Fruit fly (Drosophila melanogaster) whole organism, embryonic: Measurements from ENCODE around the gene Hesr.

Experiments used
- Asciz ChIP-seq: fragments of 200-800 bp; sonication (Bioruptor generic); optimal IDR thresholded peaks from 2 replicates; lab custom pipeline; 2017; ENCODE audit warnings: missing biosample characterization, mild to moderate bottlenecking, missing genetic modification characterization, missing genetic modification reagents
- Atf-2 ChIP-seq: fragments of 200-800 bp; sonication (Bioruptor generic); optimal IDR thresholded peaks from 2 replicates; lab custom pipeline; 2016; ENCODE audit warnings: missing biosample characterization, missing genetic modification characterization
- CG10209 ChIP-seq: fragments of 200-800 bp; sonication (Bioruptor generic); optimal IDR thresholded peaks from 3 replicates; lab custom pipeline; 2017; ENCODE audit warnings: missing biosample characterization, mild to moderate bottlenecking, missing genetic modification characterization, missing genetic modification reagents
- CG10431 ChIP-seq: fragments of 200-800 bp; sonication (Bioruptor generic); optimal IDR thresholded peaks from 3 replicates; lab custom pipeline; 2018; ENCODE audit warnings: missing biosample characterization, mild to moderate bottlenecking, missing genetic modification characterization
- CG11456 ChIP-seq: fragments of 200-800 bp; sonication (Bioruptor generic); IDR thresholded peaks from 3 replicates; pipeline ENCODE4 v1.3.6; 2022; ENCODE audit warnings: missing biosample characterization, missing genetic modification characterization
- CG11695 ChIP-seq: fragments of 200-800 bp; sonication (Bioruptor generic); IDR thresholded peaks from 3 replicates; pipeline ENCODE4 v1.3.6; 2022; ENCODE audit warnings: missing biosample characterization, missing genetic modification characterization
- CG11696 ChIP-seq: fragments of 200-800 bp; sonication (Bioruptor generic); IDR thresholded peaks from 2 replicates; pipeline ENCODE4 v1.3.6; 2022; ENCODE audit warnings: missing biosample characterization, missing genetic modification characterization
- CG13424 ChIP-seq: fragments of 200-800 bp; sonication (Bioruptor generic); optimal IDR thresholded peaks from 2 replicates; lab custom pipeline; 2019; ENCODE audit warnings: missing biosample characterization, mild to moderate bottlenecking, missing genetic modification characterization, moderate library complexity
- CG13775 ChIP-seq: fragments of 200-800 bp; sonication (Bioruptor generic); optimal IDR thresholded peaks from 3 replicates; lab custom pipeline; 2017; ENCODE audit warnings: missing biosample characterization, mild to moderate bottlenecking, missing genetic modification characterization
- CG14014 ChIP-seq: fragments of 200-800 bp; sonication (Bioruptor generic); IDR thresholded peaks from 2 replicates; pipeline ENCODE4 v1.3.6; 2022; ENCODE audit warnings: missing biosample characterization, missing genetic modification characterization
- CG14710 ChIP-seq: fragments of 200-800 bp; sonication (Bioruptor generic); optimal IDR thresholded peaks from 3 replicates; lab custom pipeline; 2019; ENCODE audit warnings: missing biosample characterization, mild to moderate bottlenecking, missing genetic modification characterization, moderate library complexity
- CG15601 ChIP-seq: fragments of 200-800 bp; sonication (Bioruptor generic); optimal IDR thresholded peaks from 3 replicates; lab custom pipeline; 2019; ENCODE audit warnings: missing biosample characterization, mild to moderate bottlenecking, missing genetic modification characterization, moderate library complexity
- CG1792 ChIP-seq: fragments of 200-800 bp; sonication (Bioruptor generic); optimal IDR thresholded peaks from 2 replicates; lab custom pipeline; 2016; ENCODE audit warnings: missing biosample characterization, missing genetic modification characterization
- CG30403 ChIP-seq: fragments of 200-800 bp; sonication (Bioruptor generic); optimal IDR thresholded peaks from 3 replicates; lab custom pipeline; 2016; ENCODE audit warnings: missing biosample characterization, missing genetic modification characterization
- CG42726 ChIP-seq: fragments of 200-800 bp; sonication (Bioruptor generic); IDR thresholded peaks from 2 replicates; pipeline ENCODE4 v1.3.6; 2022; ENCODE audit warnings: missing biosample characterization, missing genetic modification characterization; ENCODE audit not compliant: partially characterized antibody
- CG6683 ChIP-seq: fragments of 200-800 bp; sonication (Bioruptor generic); optimal IDR thresholded peaks from 2 replicates; lab custom pipeline; 2017; ENCODE audit warnings: missing biosample characterization, mild to moderate bottlenecking, missing genetic modification characterization, missing genetic modification reagents
- CG7271 ChIP-seq: fragments of 200-800 bp; sonication (Bioruptor generic); optimal IDR thresholded peaks from 2 replicates; lab custom pipeline; 2018; ENCODE audit warnings: missing biosample characterization, mild to moderate bottlenecking, missing genetic modification characterization, moderate library complexity
- CG7372 ChIP-seq: fragments of 200-800 bp; sonication (Bioruptor generic); IDR thresholded peaks from 2 replicates; pipeline ENCODE4 v1.3.6; 2022; ENCODE audit warnings: missing biosample characterization, missing genetic modification characterization
- CG9797 ChIP-seq: fragments of 200-800 bp; sonication (Bioruptor generic); optimal IDR thresholded peaks from 3 replicates; lab custom pipeline; 2018; ENCODE audit warnings: missing biosample characterization, mild to moderate bottlenecking, missing genetic modification characterization
- CTCF ChIP-seq: fragments of 200-800 bp; sonication (Bioruptor generic); optimal IDR thresholded peaks from 2 replicates; lab custom pipeline; 2017; ENCODE audit warnings: missing biosample characterization, mild to moderate bottlenecking, missing genetic modification characterization, moderate library complexity
- CrebB ChIP-seq: fragments of 200-800 bp; sonication (Bioruptor generic); optimal IDR thresholded peaks from 3 replicates; lab custom pipeline; 2018; ENCODE audit warnings: missing biosample characterization, mild to moderate bottlenecking, missing genetic modification characterization
- Dip2 ChIP-seq: fragments of 200-800 bp; sonication (Bioruptor generic); IDR thresholded peaks from 2 replicates; pipeline ENCODE4 v1.3.6; 2022; ENCODE audit warnings: missing biosample characterization, missing genetic modification characterization
- E2f1 ChIP-seq: fragments of 200-800 bp; sonication (Bioruptor generic); IDR thresholded peaks from 2 replicates; pipeline ENCODE4 v1.3.6; 2022; ENCODE audit warnings: missing biosample characterization, missing genetic modification characterization
- HmgZ ChIP-seq: fragments of 200-800 bp; sonication (Bioruptor generic); optimal IDR thresholded peaks from 2 replicates; lab custom pipeline; 2018; ENCODE audit warnings: missing biosample characterization, mild to moderate bottlenecking, missing genetic modification characterization
- Kr ChIP-seq: fragments of 200-800 bp; sonication (Bioruptor generic); optimal IDR thresholded peaks from 2 replicates; lab custom pipeline; 2017; ENCODE audit warnings: missing biosample characterization, mild to moderate bottlenecking, missing genetic modification characterization
- Max ChIP-seq: fragments of 200-800 bp; sonication (Bioruptor generic); optimal IDR thresholded peaks from 2 replicates; lab custom pipeline; 2016; ENCODE audit warnings: missing biosample characterization, mild to moderate bottlenecking, missing genetic modification characterization
- Mrtf ChIP-seq: fragments of 200-800 bp; sonication (Bioruptor generic); IDR thresholded peaks from 3 replicates; pipeline ENCODE4 v1.3.6; 2022; ENCODE audit warnings: missing biosample characterization, missing genetic modification characterization
- Oli ChIP-seq: fragments of 200-800 bp; sonication (Bioruptor generic); optimal IDR thresholded peaks from 2 replicates; lab custom pipeline; 2018; ENCODE audit warnings: missing biosample characterization, mild to moderate bottlenecking, missing genetic modification characterization, moderate library complexity
- PHDP ChIP-seq: fragments of 200-800 bp; sonication (Bioruptor generic); optimal IDR thresholded peaks from 3 replicates; lab custom pipeline; 2018; ENCODE audit warnings: missing biosample characterization, mild to moderate bottlenecking, missing genetic modification characterization, moderate library complexity
- Ptx1 ChIP-seq: fragments of 200-800 bp; sonication (Bioruptor generic); IDR thresholded peaks from 2 replicates; pipeline ENCODE4 v1.3.6; 2022; ENCODE audit warnings: missing biosample characterization, missing genetic modification characterization
- Six4 ChIP-seq: fragments of 200-800 bp; sonication (Bioruptor generic); optimal IDR thresholded peaks from 2 replicates; lab custom pipeline; 2016; ENCODE audit warnings: missing biosample characterization, missing genetic modification characterization
- Ssrp ChIP-seq: fragments of 200-800 bp; sonication (Bioruptor generic); optimal IDR thresholded peaks from 2 replicates; lab custom pipeline; 2018; ENCODE audit warnings: missing biosample characterization, mild to moderate bottlenecking, missing genetic modification characterization, moderate library complexity
- ase ChIP-seq: fragments of 200-800 bp; sonication (Bioruptor generic); IDR thresholded peaks from 3 replicates; pipeline ENCODE4 v1.3.6; 2022; ENCODE audit warnings: missing biosample characterization, missing genetic modification characterization
- ci ChIP-seq: fragments of 200-800 bp; sonication (Bioruptor generic); IDR thresholded peaks from 3 replicates; pipeline ENCODE4 v1.3.6; 2022; ENCODE audit warnings: missing biosample characterization, missing genetic modification characterization
- croc ChIP-seq: fragments of 200-800 bp; sonication (Bioruptor generic); conservative IDR thresholded peaks from 3 replicates; pipeline ENCODE4 v1.3.6; 2022; ENCODE audit warnings: missing biosample characterization, missing genetic modification characterization
- dan ChIP-seq: fragments of 200-800 bp; sonication (Bioruptor generic); IDR thresholded peaks from 2 replicates; pipeline ENCODE4 v1.3.6; 2022; ENCODE audit warnings: missing biosample characterization, missing genetic modification characterization
- dati ChIP-seq: fragments of 200-800 bp; sonication (Bioruptor generic); IDR thresholded peaks from 2 replicates; pipeline ENCODE4 v1.3.6; 2022; ENCODE audit warnings: missing biosample characterization, missing genetic modification characterization
- dm ChIP-seq: fragments of 200-800 bp; sonication (Bioruptor generic); optimal IDR thresholded peaks from 3 replicates; lab custom pipeline; 2016; ENCODE audit warnings: missing biosample characterization, missing genetic modification characterization
- eyg ChIP-seq: fragments of 200-800 bp; sonication (Bioruptor generic); optimal IDR thresholded peaks from 3 replicates; lab custom pipeline; 2016; ENCODE audit warnings: missing biosample characterization, missing genetic modification characterization
- gcm2 ChIP-seq: fragments of 200-800 bp; sonication (Bioruptor generic); optimal IDR thresholded peaks from 2 replicates; lab custom pipeline; 2016; ENCODE audit warnings: missing biosample characterization, missing genetic modification characterization
- gsb-n ChIP-seq: fragments of 200-800 bp; sonication (Bioruptor generic); optimal IDR thresholded peaks from 3 replicates; lab custom pipeline; 2018; ENCODE audit warnings: missing biosample characterization, mild to moderate bottlenecking, missing genetic modification characterization
- kni ChIP-seq: fragments of 200-800 bp; sonication (Bioruptor generic); optimal IDR thresholded peaks from 3 replicates; lab custom pipeline; 2017; ENCODE audit warnings: mild to moderate bottlenecking, missing biosample characterization, missing genetic modification reagents, missing genetic modification characterization
- pum ChIP-seq: fragments of 200-800 bp; sonication (Bioruptor generic); optimal IDR thresholded peaks from 2 replicates; lab custom pipeline; 2016; ENCODE audit warnings: missing biosample characterization, missing genetic modification characterization
- repo ChIP-seq: fragments of 200-800 bp; sonication (Bioruptor generic); optimal IDR thresholded peaks from 2 replicates; lab custom pipeline; 2016; ENCODE audit warnings: missing biosample characterization, missing genetic modification characterization
- rib ChIP-seq: fragments of 200-800 bp; sonication (Bioruptor generic); IDR thresholded peaks from 2 replicates; pipeline ENCODE4 v1.3.6; 2022; ENCODE audit warnings: missing biosample characterization, missing genetic modification characterization
- sens ChIP-seq: fragments of 200-800 bp; sonication (Bioruptor generic); peaks from one replicate; lab custom pipeline; 2016; ENCODE audit warnings: missing biosample characterization, missing genetic modification characterization
- tll ChIP-seq, 2 experiments: fragments of 200-800 bp in 1 of 2; fragments of >200 bp in 1 of 2; sonication (Bioruptor generic) in 1 of 2; optimal IDR thresholded peaks; 2 replicates each; lab custom pipeline; 2017 to 2019; ENCODE audit warnings: missing biosample characterization in 2 of 2, missing genetic modification characterization in 2 of 2, mild to moderate bottlenecking in 1 of 2, moderate library complexity in 1 of 2
- tup ChIP-seq: fragments of 200-800 bp; sonication (Bioruptor generic); optimal IDR thresholded peaks from 2 replicates; lab custom pipeline; 2016; ENCODE audit warnings: missing biosample characterization, mild to moderate bottlenecking, missing genetic modification characterization, moderate library complexity
- vfl ChIP-seq: fragments of 200-800 bp; sonication (Bioruptor generic); optimal IDR thresholded peaks from 2 replicates; lab custom pipeline; 2016; ENCODE audit warnings: missing biosample characterization, missing genetic modification characterization
- wor ChIP-seq: fragments of 200-800 bp; sonication (Bioruptor generic); IDR thresholded peaks from 2 replicates; pipeline ENCODE4 v1.3.6; 2022; ENCODE audit warnings: missing biosample characterization, missing genetic modification characterization

Hesr gene

dm6 chrX:18239301-18239700, 34.4 kb upstream of the Hesr start (continued):
- TF ChIP-seq dm (GFP tag; lab: Kevin White, UChicago) (peak; percentile 27), pum (GFP tag; lab: Kevin White, UChicago) (peak; percentile 30), CG14014 (GFP tag; lab: Robert Waterston, UW) (0 out of 2 replicates have a peak, but pooled peaks have one; percentile 17)

- TF ChIP-seq sens (peak; percentile 68), ase (no peak), ci (GFP tag; lab: Robert Waterston, UW) (no peak), Dip2 (GFP tag; lab: Robert Waterston, UW) (peak; percentile 60; the same call in 1 of the 2 replicates), CG7372 (GFP tag; lab: Robert Waterston, UW) (no peak), eyg (no peak), vfl (GFP tag; lab: Kevin White, UChicago) (no peak), rib (GFP tag; lab: Robert Waterston, UW) (no peak), repo (GFP tag; lab: Kevin White, UChicago) (no peak), PHDP (no peak), CTCF (GFP tag; lab: Kevin White, UChicago) (peak; percentile 87), CG15601 (tag; lab: Kevin White, UChicago) (peak; percentile 95)
- TF ChIP-seq, all 482 proteins: peak for 4
Observed at dm6 chrX:18238449-18238848, 33.5 kb upstream of the Hesr start.

- TF ChIP-seq CG6683 (GFP tag; lab: Kevin White, UChicago) (no peak), CrebB (no peak), CG10431 (GFP tag; lab: Kevin White, UChicago) (peak; percentile 46), CG9797 (GFP tag; lab: Kevin White, UChicago) (no peak), Kr (GFP tag; lab: Kevin White, UChicago) (no peak), HmgZ (tag; lab: Kevin White, UChicago) (no peak), Six4 (GFP tag; lab: Kevin White, UChicago) (no peak), CG11695 (no peak), Asciz (peak; percentile 60), Oli (tag; lab: Kevin White, UChicago) (no peak), CG30403 (no peak), tll (GFP tag; optimal IDR thresholded peaks at IDR 0.05; lab: Kevin White, UChicago) (no peak), Ssrp (tag; lab: Kevin White, UChicago) (no peak), CG13775 (GFP tag; lab: Kevin White, UChicago) (no peak), CG7271 (tag; lab: Kevin White, UChicago) (no peak), dan (GFP tag; lab: Robert Waterston, UW) (no peak), croc (no peak), CG11696 (GFP tag; lab: Robert Waterston, UW) (no peak), CG42726 (no peak), Mrtf (GFP tag; lab: Robert Waterston, UW) (no peak), CG1792 (GFP tag; lab: Kevin White, UChicago) (no peak), dati (no peak), CG14710 (peak; percentile 36), Max (GFP tag; lab: Kevin White, UChicago) (no peak), wor (GFP tag; lab: Robert Waterston, UW) (no peak), Atf-2 (GFP tag; lab: Kevin White, UChicago) (no peak), E2f1 (GFP tag; lab: Robert Waterston, UW) (no peak), gsb-n (peak; percentile 55), tup (GFP tag; lab: Kevin White, UChicago) (no peak), CG13424 (peak; percentile 5), CG11456 (GFP tag; lab: Robert Waterston, UW) (no peak), CG10209 (GFP tag; lab: Kevin White, UChicago) (no peak), Ptx1 (GFP tag; lab: Robert Waterston, UW) (no peak), gcm2 (GFP tag; lab: Kevin White, UChicago) (no peak), kni (GFP tag; lab: Kevin White, UChicago) (peak; percentile 69)
Observed at dm6 chrX:18237886-18238285, 32.9 kb upstream of the Hesr start.
